Worm (Caenorhabditis elegans) whole organism, L1 larva: ENCODE data around the gene T11G6.3.

Source experiments
- nhr-77 ChIP-seq: fragments of 150-350 bp; optimal IDR thresholded peaks from 2 replicates; lab custom pipeline; 2014; ENCODE audit warnings: missing biosample characterization, missing genetic modification characterization
- pag-3 ChIP-seq: sonication (generic microtip); optimal IDR thresholded peaks from 2 replicates; lab custom pipeline; 2017; ENCODE audit warnings: missing genetic modification characterization, mild to moderate bottlenecking, missing compliant biosample characterization, antibody characterized with exemption, borderline replicate concordance; ENCODE audit not compliant: insufficient read depth
- skn-1 ChIP-seq: fragments of 150-350 bp; optimal IDR thresholded peaks from 2 replicates; lab custom pipeline; 2014; ENCODE audit warnings: missing biosample characterization, missing genetic modification characterization
- xbp-1 ChIP-seq: sonication (generic microtip); optimal IDR thresholded peaks from 2 replicates; lab custom pipeline; 2016; ENCODE audit warnings: missing genetic modification characterization, missing compliant biosample characterization

DNA sequence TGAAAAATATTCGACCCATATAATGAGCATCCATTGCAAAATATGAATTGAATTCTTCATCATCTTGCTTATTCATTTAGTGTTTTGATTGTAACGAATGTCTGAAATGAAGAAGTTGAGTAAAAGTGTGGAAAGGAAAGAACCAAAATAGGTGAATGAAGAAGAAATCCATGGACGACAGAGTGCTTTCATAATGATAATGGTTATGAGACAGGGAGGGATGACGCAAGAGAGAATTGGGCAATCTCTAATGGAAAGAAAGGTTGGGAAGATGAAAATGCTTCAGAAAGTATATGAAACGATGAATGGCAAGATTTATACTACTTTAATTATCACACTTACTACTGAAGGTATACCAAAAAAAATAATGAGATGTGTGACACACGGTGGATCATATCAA, 49.2 kb upstream of the T11G6.3 start, which contains the start of gene ZK596.3:
- TF ChIP-seq nhr-77 (tag; lab: Kevin White, UChicago) (no peak), pag-3 (no peak), skn-1 (tag; lab: Kevin White, UChicago) (no peak), xbp-1 (no peak)
